Fruit fly (Drosophila melanogaster) Kc167 (cell line): ENCODE results near the gene CG31266.

Source experiments
- Myc ChIP-seq: fragments of >200 bp; optimal IDR thresholded peaks from 2 replicates; lab custom pipeline; 2017; ENCODE audit warnings: missing external identifiers
- Sin3A ChIP-seq: fragments of >200 bp; optimal IDR thresholded peaks from 2 replicates; lab custom pipeline; 2018; ENCODE audit warnings: missing external identifiers
- h ChIP-seq: fragments of >200 bp; optimal IDR thresholded peaks from 3 replicates; lab custom pipeline; 2018; ENCODE audit warnings: missing external identifiers
- insv ChIP-seq: fragments of >200 bp; optimal IDR thresholded peaks from 3 replicates; lab custom pipeline; 2018; ENCODE audit warnings: missing external identifiers
- psq ChIP-seq: fragments of >200 bp; optimal IDR thresholded peaks from 2 replicates; lab custom pipeline; 2017; ENCODE audit warnings: missing external identifiers
- ttk ChIP-seq: sonication (Bioruptor generic); optimal IDR thresholded peaks from 2 replicates; lab custom pipeline; 2017; ENCODE audit warnings: missing external identifiers

The CG31266 gene

dm6 chr3R:17121277-17121676 is 11.2 kb upstream of the CG31266 start, which contains the start of gene CG42779:
Gene CG42779, plus strand, starts transcription at chr3R:17121577.
- no peak for TF ChIP-seq psq
- TF ChIP-seq Sin3A (lab: Kevin White, UChicago), result no peak
- no peak for TF ChIP-seq h
- no peak for TF ChIP-seq ttk
- TF ChIP-seq Myc (lab: Kevin White, UChicago), result no peak
- no peak for TF ChIP-seq insv (lab: Kevin White, UChicago)

- TF ChIP-seq Sin3A (lab: Kevin White, UChicago) (no peak), insv (lab: Kevin White, UChicago) (no peak), Myc (lab: Kevin White, UChicago) (no peak), psq (no peak), ttk (no peak), h (no peak)
Observed at dm6 chr3R:17122796-17123504, 9.5 kb upstream of the CG31266 start.

DNA sequence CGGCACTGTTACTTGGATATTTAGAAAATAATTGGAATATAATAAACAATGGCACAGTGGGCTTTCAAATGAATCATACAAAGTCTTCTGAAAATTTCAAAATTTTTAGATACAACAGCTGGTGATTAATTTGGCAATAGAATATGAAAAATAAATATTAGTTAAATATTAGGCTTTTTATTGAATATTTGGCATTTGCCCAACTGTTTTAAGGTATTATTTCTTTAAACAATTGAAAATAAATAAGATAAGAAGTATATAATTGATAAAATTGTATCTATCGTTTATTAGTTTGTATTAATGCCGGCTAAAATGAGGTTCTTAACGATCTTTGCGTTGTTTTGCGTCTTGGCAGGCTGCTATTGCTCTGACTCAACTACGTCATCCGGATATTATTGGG is 8.3 kb upstream of the CG31266 start, which contains the start of gene CG45079:
CG45079 (plus strand) TSS at position 301 of the 400 bp plus-strand sequence.
- TF ChIP-seq insv (lab: Kevin White, UChicago) (no peak), Sin3A (lab: Kevin White, UChicago) (no peak), Myc (lab: Kevin White, UChicago) (no peak), ttk (no peak), psq (no peak), h (no peak)

DNA sequence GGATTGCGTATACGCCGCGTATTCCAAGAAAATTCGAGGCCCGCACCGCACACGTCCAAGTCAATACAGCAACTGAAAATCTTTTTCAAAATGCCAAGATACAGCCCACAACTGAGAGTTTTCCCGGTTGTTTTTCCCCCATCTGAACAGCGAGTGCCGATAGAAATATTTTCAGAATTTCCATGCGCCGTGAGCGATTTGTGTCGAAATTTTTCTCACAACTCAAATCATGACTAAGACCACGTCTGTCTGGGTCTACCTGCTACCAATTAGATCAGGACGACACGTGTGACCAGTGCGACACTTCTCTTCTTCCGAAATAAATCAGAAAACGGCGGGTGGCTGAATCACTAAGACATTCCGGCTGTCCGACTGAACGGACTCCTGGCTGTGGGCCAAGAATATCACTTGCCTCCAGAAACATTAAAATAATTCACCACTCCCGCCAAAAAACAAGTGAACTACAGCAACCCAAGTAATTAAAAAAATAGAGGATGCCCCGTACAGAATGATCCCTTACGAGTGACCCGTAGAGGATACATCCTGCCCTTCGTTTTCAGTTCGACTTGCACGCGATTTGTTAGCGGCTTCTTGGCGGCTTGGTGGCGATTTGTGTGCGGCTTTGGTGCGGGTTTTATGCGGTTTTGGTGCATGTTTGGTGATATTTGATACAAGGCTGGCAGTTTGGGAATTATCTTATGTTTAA is 7.0 kb upstream of the CG31266 start, which contains the start of gene cher:
cher (minus strand) TSS at position 51 of the 706 bp plus-strand sequence.
- TF ChIP-seq Sin3A (lab: Kevin White, UChicago) (no peak), insv (lab: Kevin White, UChicago) (no peak), Myc (lab: Kevin White, UChicago) (no peak), h (no peak), psq (no peak), ttk (no peak)

DNA sequence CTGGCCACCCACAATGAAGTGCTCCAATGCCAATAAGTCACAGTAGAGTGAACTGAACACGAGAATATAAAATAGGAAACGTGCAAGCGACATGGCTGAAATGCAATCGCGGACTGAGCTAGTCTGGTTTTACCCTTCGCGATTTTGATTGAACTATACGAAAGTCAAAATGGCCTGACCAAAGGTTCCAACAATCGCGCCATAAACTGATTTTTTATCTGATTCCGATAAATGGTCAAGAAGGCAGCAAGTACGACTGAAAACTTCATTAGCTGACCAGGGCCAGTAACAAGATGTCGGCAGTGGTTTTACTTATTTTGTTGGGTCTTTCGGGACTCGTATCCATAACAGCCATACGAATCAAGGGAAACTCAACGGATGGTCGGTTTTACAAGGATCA is 5.6 kb upstream of the CG31266 start, which contains the start of the genes CG17477 and CG31269:
CG17477 (minus strand) TSS at position 101 of the 400 bp plus-strand sequence.
CG31269 (plus strand) TSS at position 289 of the 400 bp plus-strand sequence.
- TF ChIP-seq ttk (no peak), Sin3A (lab: Kevin White, UChicago) (no peak)

- TF ChIP-seq psq (no peak), insv (lab: Kevin White, UChicago) (no peak), h (no peak)
Observed at dm6 chr3R:17127912-17128311, 4.5 kb upstream of the CG31266 start, which contains the start of gene CG31265. Gene CG31265, plus strand, starts transcription at chr3R:17128212.

DNA sequence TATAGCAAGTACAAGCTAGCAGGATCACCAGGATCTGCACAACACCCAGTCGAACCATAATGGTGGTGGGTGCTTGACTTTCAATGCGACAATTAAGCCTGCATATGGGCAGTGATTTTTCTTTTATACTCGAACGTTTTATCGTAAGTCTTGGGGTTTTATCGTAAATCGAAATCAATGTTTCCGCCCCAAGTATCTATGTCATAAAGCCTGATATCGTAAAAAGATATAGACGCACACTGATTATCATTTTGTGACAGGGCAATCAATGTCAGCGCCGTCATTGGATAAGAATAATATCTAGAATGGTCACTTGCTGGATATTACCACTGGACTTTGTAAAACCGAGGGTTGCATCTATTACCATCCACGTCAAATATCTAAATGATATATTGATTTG is 2.1 kb upstream of the CG31266 start, which contains the start of gene CG17475:
CG17475 (minus strand) TSS at position 101 of the 400 bp plus-strand sequence.
- no peak for TF ChIP-seq Myc (lab: Kevin White, UChicago)
- TF ChIP-seq Sin3A (lab: Kevin White, UChicago), result no peak
- no peak for TF ChIP-seq ttk
- TF ChIP-seq psq, result no peak
- no peak for TF ChIP-seq insv (lab: Kevin White, UChicago)
- no peak for TF ChIP-seq h

- no peak for TF ChIP-seq insv (lab: Kevin White, UChicago)
- TF ChIP-seq psq, result no peak
- TF ChIP-seq h, result no peak
- TF ChIP-seq ttk, result no peak
- TF ChIP-seq Sin3A (lab: Kevin White, UChicago), result no peak
- TF ChIP-seq Myc (lab: Kevin White, UChicago), result no peak
Observed at dm6 chr3R:17133897-17134296, 1.4 kb downstream of the CG31266 start, which contains the start of gene CG31267. Gene CG31267, plus strand, starts transcription at chr3R:17134197.

DNA sequence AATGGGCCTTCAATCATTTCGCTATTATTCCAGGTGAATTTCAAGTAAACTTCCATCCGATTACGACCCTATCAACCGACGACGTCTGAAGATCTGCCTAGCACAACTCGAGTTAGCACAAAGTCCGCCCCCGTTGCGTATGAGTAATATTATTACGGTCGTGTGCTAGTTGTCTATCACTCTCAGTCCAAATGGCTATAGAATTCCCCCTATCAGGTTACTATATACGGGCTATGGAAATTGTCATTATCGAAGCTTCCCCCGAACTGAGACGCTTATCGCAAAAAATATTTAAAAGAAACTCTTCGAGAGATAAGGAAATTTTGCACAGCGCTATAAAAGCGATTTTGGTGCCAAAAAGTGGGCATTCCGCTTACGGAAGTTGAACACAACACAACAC is 3.3 kb downstream of the CG31266 start, which contains the start of gene CG5246:
CG5246 (plus strand) TSS at position 365 of the 400 bp plus-strand sequence.
- TF ChIP-seq Myc (lab: Kevin White, UChicago) (no peak), ttk (no peak), insv (lab: Kevin White, UChicago) (no peak), psq (no peak), h (no peak), Sin3A (lab: Kevin White, UChicago) (no peak)

dm6 chr3R:17137593-17137992 is 5.1 kb downstream of the CG31266 start, which contains the start of gene CG5255:
Gene CG5255, plus strand, starts transcription at chr3R:17137893.
- no peak for TF ChIP-seq ttk
- no peak for TF ChIP-seq h
- no peak for TF ChIP-seq Myc (lab: Kevin White, UChicago)
- TF ChIP-seq Sin3A (lab: Kevin White, UChicago), result no peak
- no peak for TF ChIP-seq insv (lab: Kevin White, UChicago)
- no peak for TF ChIP-seq psq

dm6 chr3R:17138699-17139098 is 6.2 kb downstream of the CG31266 start, which contains the start of gene CG5265:
Gene CG5265, plus strand, starts transcription at chr3R:17138999.
- TF ChIP-seq Myc (lab: Kevin White, UChicago) (no peak), h (no peak), Sin3A (lab: Kevin White, UChicago) (no peak), ttk (no peak), psq (no peak), insv (lab: Kevin White, UChicago) (no peak)

- no peak for TF ChIP-seq insv (lab: Kevin White, UChicago)
- no peak for TF ChIP-seq ttk
- TF ChIP-seq Myc (lab: Kevin White, UChicago), result no peak
Observed at dm6 chr3R:17142304-17142703, 9.8 kb downstream of the CG31266 start, which contains the start of gene TwdlW. Gene TwdlW, minus strand, starts transcription at chr3R:17142404.
